Fruit fly (Drosophila melanogaster): ENCODE measurements around the gene tefu.

DNA sequence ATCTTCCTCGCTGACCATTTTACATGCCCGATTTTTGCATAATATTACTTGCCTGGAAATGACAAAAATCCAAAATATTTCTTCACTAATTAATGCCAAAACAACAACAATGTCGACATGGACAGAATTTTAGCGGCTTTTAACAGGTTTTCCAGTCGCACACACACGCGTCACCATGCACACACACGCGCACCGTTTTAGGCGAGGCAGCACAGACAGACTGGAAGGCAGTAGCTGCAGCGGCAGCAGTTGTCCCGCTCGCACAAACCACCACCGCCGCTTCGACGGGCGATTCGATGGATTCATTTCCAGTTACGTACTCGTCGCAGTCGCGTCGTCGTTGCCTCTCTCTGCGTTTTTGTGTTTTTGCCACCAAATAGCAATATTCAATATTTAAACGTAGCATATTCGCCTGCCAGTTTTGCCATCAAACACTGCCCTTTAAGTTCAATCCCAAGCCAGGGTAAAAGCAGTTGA, 48.6 kb upstream of the tefu start, which contains the start of gene CG45218:
- TF ChIP-seq psq (optimal IDR thresholded peaks at IDR 0.05) (no peak), ttk (optimal IDR thresholded peaks at IDR 0.05) (no peak), insv (optimal IDR thresholded peaks at IDR 0.05) (no peak), h (optimal IDR thresholded peaks at IDR 0.05) (no peak)

Data from Kc167 (cell line).